Fruit fly (Drosophila melanogaster) whole organism, embryonic: ENCODE measurements around the gene CG12477.

ENCODE experiments used
- Blimp-1 ChIP-seq: fragments of 200-800 bp; sonication (Bioruptor generic); optimal IDR thresholded peaks from 3 replicates; lab custom pipeline; 2018; ENCODE audit warnings: missing biosample characterization, missing genetic modification characterization, mild to moderate bottlenecking, moderate library complexity, missing genetic modification reagents
- BtbVII ChIP-seq: fragments of 200-800 bp; sonication (Bioruptor generic); optimal IDR thresholded peaks from 3 replicates; lab custom pipeline; 2017; ENCODE audit warnings: missing biosample characterization, mild to moderate bottlenecking, missing genetic modification characterization
- CG11456 ChIP-seq: fragments of 200-800 bp; sonication (Bioruptor generic); IDR thresholded peaks from 3 replicates; pipeline ENCODE4 v1.3.6; 2022; ENCODE audit warnings: missing biosample characterization, missing genetic modification characterization
- CG12219 ChIP-seq: fragments of 200-800 bp; sonication (Bioruptor generic); optimal IDR thresholded peaks from 3 replicates; lab custom pipeline; 2018; ENCODE audit warnings: missing biosample characterization, mild to moderate bottlenecking, missing genetic modification characterization
- CG13624 ChIP-seq: fragments of 200-800 bp; sonication (Bioruptor generic); optimal IDR thresholded peaks from 2 replicates; lab custom pipeline; 2016; ENCODE audit warnings: missing biosample characterization, missing genetic modification characterization
- CG14050 ChIP-seq: fragments of 200-800 bp; sonication (Bioruptor generic); IDR thresholded peaks from 3 replicates; pipeline ENCODE4 v1.3.6; 2022; ENCODE audit warnings: missing biosample characterization, missing genetic modification characterization
- CG1603 ChIP-seq: fragments of 200-800 bp; sonication (Bioruptor generic); optimal IDR thresholded peaks from 2 replicates; lab custom pipeline; 2019; ENCODE audit warnings: missing biosample characterization, mild to moderate bottlenecking, missing genetic modification characterization, moderate library complexity
- CG17612 ChIP-seq: fragments of 200-800 bp; sonication (Bioruptor generic); IDR thresholded peaks from 2 replicates; pipeline ENCODE4 v1.3.6; 2022; ENCODE audit warnings: missing biosample characterization, missing genetic modification characterization
- CG18619 ChIP-seq: fragments of 200-800 bp; sonication (Bioruptor generic); optimal IDR thresholded peaks from 3 replicates; lab custom pipeline; 2017; ENCODE audit warnings: missing biosample characterization, mild to moderate bottlenecking, missing genetic modification characterization
- CG31441 ChIP-seq: fragments of 200-800 bp; sonication (Bioruptor generic); IDR thresholded peaks from 2 replicates; pipeline ENCODE4 v1.3.6; 2022; ENCODE audit warnings: missing biosample characterization, missing genetic modification characterization
- CG3281 ChIP-seq: fragments of 200-800 bp; sonication (Bioruptor generic); optimal IDR thresholded peaks from 3 replicates; lab custom pipeline; 2017; ENCODE audit warnings: missing biosample characterization, mild to moderate bottlenecking, missing genetic modification characterization
- CG8290 ChIP-seq, 3 experiments: fragments of 200-800 bp; sonication (Bioruptor generic); optimal IDR thresholded peaks; 2 replicates each; lab custom pipeline; 2016 to 2019; ENCODE audit warnings: missing biosample characterization in 3 of 3, missing genetic modification characterization in 3 of 3, mild to moderate bottlenecking in 2 of 3, moderate library complexity in 1 of 3
- CG9437 ChIP-seq: fragments of 200-800 bp; sonication (Bioruptor generic); optimal IDR thresholded peaks from 2 replicates; lab custom pipeline; 2018; ENCODE audit warnings: missing biosample characterization, mild to moderate bottlenecking, missing genetic modification characterization
- CoRest ChIP-seq: fragments of 200-800 bp; sonication (Bioruptor generic); optimal IDR thresholded peaks from 3 replicates; lab custom pipeline; 2018; ENCODE audit warnings: missing biosample characterization, mild to moderate bottlenecking, missing genetic modification characterization, moderate library complexity
- Dbx ChIP-seq: fragments of 200-800 bp; sonication (Bioruptor generic); IDR thresholded peaks from 3 replicates; pipeline ENCODE4 v1.3.6; 2022; ENCODE audit warnings: missing biosample characterization, missing genetic modification characterization
- Dll ChIP-seq: fragments of 200-800 bp; sonication (Bioruptor generic); IDR thresholded peaks from 4 replicates; pipeline ENCODE4 v1.3.6; 2022; ENCODE audit warnings: missing biosample characterization, missing genetic modification characterization; ENCODE audit not compliant: partially characterized antibody
- Ets97D ChIP-seq: fragments of 200-800 bp; sonication (Bioruptor generic); optimal IDR thresholded peaks from 3 replicates; lab custom pipeline; 2016; ENCODE audit warnings: missing biosample characterization, missing genetic modification characterization
- Fer1 ChIP-seq: fragments of 200-800 bp; sonication (Bioruptor generic); optimal IDR thresholded peaks from 2 replicates; lab custom pipeline; 2017; ENCODE audit warnings: missing biosample characterization, mild to moderate bottlenecking, missing genetic modification characterization
- HHEX ChIP-seq: fragments of 200-800 bp; sonication (Bioruptor generic); optimal IDR thresholded peaks from 3 replicates; lab custom pipeline; 2017; ENCODE audit warnings: missing biosample characterization, mild to moderate bottlenecking, missing genetic modification characterization, missing genetic modification reagents
- HLH54F ChIP-seq: fragments of 200-800 bp; sonication (Bioruptor generic); optimal IDR thresholded peaks from 3 replicates; lab custom pipeline; 2016; ENCODE audit warnings: missing biosample characterization, missing genetic modification characterization
- Hmx ChIP-seq: fragments of 200-800 bp; sonication (Bioruptor generic); optimal IDR thresholded peaks from 2 replicates; lab custom pipeline; 2016; ENCODE audit warnings: missing biosample characterization, missing genetic modification characterization
- Jarid2 ChIP-seq: fragments of 200-800 bp; sonication (Bioruptor generic); optimal IDR thresholded peaks from 3 replicates; lab custom pipeline; 2017; ENCODE audit warnings: mild to moderate bottlenecking, missing biosample characterization, missing genetic modification reagents, missing genetic modification characterization
- Poxn ChIP-seq: fragments of 200-800 bp; sonication (Bioruptor generic); IDR thresholded peaks from 2 replicates; pipeline ENCODE4 v1.3.6; 2022; ENCODE audit warnings: missing biosample characterization, missing genetic modification characterization
- Rfx ChIP-seq: fragments of 200-800 bp; sonication (Bioruptor generic); IDR thresholded peaks from 2 replicates; pipeline ENCODE4 v1.3.6; 2022; ENCODE audit warnings: missing biosample characterization, missing genetic modification characterization
- Spps ChIP-seq: fragments of 200-800 bp; sonication (Bioruptor generic); optimal IDR thresholded peaks from 2 replicates; lab custom pipeline; 2018; ENCODE audit warnings: missing biosample characterization, mild to moderate bottlenecking, missing genetic modification characterization
- Sry-δ ChIP-seq: fragments of 200-800 bp; sonication (Bioruptor generic); optimal IDR thresholded peaks from 2 replicates; lab custom pipeline; 2016; ENCODE audit warnings: missing biosample characterization, missing genetic modification characterization
- TFAM ChIP-seq: fragments of 200-800 bp; sonication (Bioruptor generic); optimal IDR thresholded peaks from 2 replicates; lab custom pipeline; 2017; ENCODE audit warnings: missing biosample characterization, missing genetic modification characterization, inconsistent platforms
- bbx ChIP-seq: fragments of 200-800 bp; sonication (Bioruptor generic); IDR thresholded peaks from 2 replicates; pipeline ENCODE4 v1.3.6; 2022; ENCODE audit warnings: missing biosample characterization, missing genetic modification characterization; ENCODE audit not compliant: partially characterized antibody
- bigmax ChIP-seq: fragments of 200-800 bp; sonication (Bioruptor generic); optimal IDR thresholded peaks from 2 replicates; lab custom pipeline; 2018; ENCODE audit warnings: missing biosample characterization, mild to moderate bottlenecking, missing genetic modification characterization
- br ChIP-seq: fragments of >200 bp; optimal IDR thresholded peaks from 2 replicates; lab custom pipeline; 2017
- cg ChIP-seq: fragments of 200-800 bp; sonication (Bioruptor generic); optimal IDR thresholded peaks from 3 replicates; lab custom pipeline; 2019; ENCODE audit warnings: missing biosample characterization, mild to moderate bottlenecking, missing genetic modification characterization, moderate library complexity
- crp ChIP-seq, 2 experiments: fragments of 200-800 bp; sonication (Bioruptor generic); optimal IDR thresholded peaks; 2 replicates in 1 of 2; 3 replicates in 1 of 2; lab custom pipeline; 2017; ENCODE audit warnings: missing biosample characterization in 2 of 2, missing genetic modification characterization in 2 of 2, mild to moderate bottlenecking in 1 of 2, moderate library complexity in 1 of 2
- disco-r ChIP-seq: fragments of 200-800 bp; sonication (Bioruptor generic); optimal IDR thresholded peaks from 2 replicates; lab custom pipeline; 2016; ENCODE audit warnings: missing biosample characterization, missing genetic modification characterization
- ewg ChIP-seq: fragments of 200-800 bp; sonication (Bioruptor generic); optimal IDR thresholded peaks from 3 replicates; lab custom pipeline; 2017; ENCODE audit warnings: mild to moderate bottlenecking, missing biosample characterization, missing genetic modification reagents, missing genetic modification characterization
- insv ChIP-seq, 2 experiments: fragments of 200-800 bp; sonication (Bioruptor generic); optimal IDR thresholded peaks; 3 replicates each; lab custom pipeline; 2016 to 2018; ENCODE audit warnings: missing biosample characterization in 2 of 2, missing genetic modification characterization in 2 of 2
- inv ChIP-seq: fragments of 200-800 bp; sonication (Bioruptor generic); IDR thresholded peaks from 2 replicates; pipeline ENCODE4 v1.3.6; 2022; ENCODE audit warnings: missing biosample characterization, missing genetic modification characterization; ENCODE audit not compliant: partially characterized antibody
- jigr1 ChIP-seq: fragments of 200-800 bp; sonication (Bioruptor generic); IDR thresholded peaks from 3 replicates; pipeline ENCODE4 v1.3.6; 2022; ENCODE audit warnings: missing biosample characterization, missing genetic modification characterization
- jumu ChIP-seq: fragments of 200-800 bp; sonication (Bioruptor generic); optimal IDR thresholded peaks from 3 replicates; lab custom pipeline; 2016; ENCODE audit warnings: missing biosample characterization, missing genetic modification characterization
- lola ChIP-seq, 3 experiments: fragments of >200 bp in 2 of 3; fragments of 200-800 bp in 1 of 3; sonication (Bioruptor generic) in 1 of 3; optimal IDR thresholded peaks; 2 replicates each; lab custom pipeline; 2017 to 2019; ENCODE audit warnings: missing biosample characterization in 3 of 3, missing genetic modification characterization in 3 of 3, mild to moderate bottlenecking in 1 of 3, moderate library complexity in 1 of 3
- nerfin-2 ChIP-seq: fragments of 200-800 bp; sonication (Bioruptor generic); IDR thresholded peaks from 2 replicates; pipeline ENCODE4 v1.3.6; 2022; ENCODE audit warnings: missing biosample characterization, missing genetic modification characterization; ENCODE audit not compliant: partially characterized antibody
- onecut ChIP-seq: fragments of 200-800 bp; sonication (Bioruptor generic); IDR thresholded peaks from 2 replicates; pipeline ENCODE4 v1.3.6; 2022; ENCODE audit warnings: missing biosample characterization, missing genetic modification characterization
- pho ChIP-seq: fragments of 200-800 bp; sonication (Bioruptor generic); optimal IDR thresholded peaks from 2 replicates; lab custom pipeline; 2016; ENCODE audit warnings: missing biosample characterization, missing genetic modification characterization
- sc ChIP-seq, 3 experiments: fragments of >200 bp in 2 of 3; fragments of 200-800 bp in 1 of 3; sonication (Bioruptor generic) in 1 of 3; optimal IDR thresholded peaks; 2 replicates in 2 of 3; 3 replicates in 1 of 3; lab custom pipeline; 2017; ENCODE audit warnings: mild to moderate bottlenecking in 1 of 3, missing biosample characterization in 1 of 3, missing genetic modification characterization in 1 of 3, missing genetic modification reagents in 1 of 3
- sna ChIP-seq: fragments of 200-800 bp; sonication (Bioruptor generic); IDR thresholded peaks from 2 replicates; pipeline ENCODE4 v1.3.6; 2022; ENCODE audit warnings: missing biosample characterization, missing genetic modification characterization; ENCODE audit not compliant: partially characterized antibody
- sr ChIP-seq: fragments of 200-800 bp; sonication (Bioruptor generic); IDR thresholded peaks from 3 replicates; pipeline ENCODE4 v1.3.6; 2022; ENCODE audit warnings: missing biosample characterization, missing genetic modification characterization
- stwl ChIP-seq: fragments of 200-800 bp; sonication (Bioruptor generic); optimal IDR thresholded peaks from 3 replicates; lab custom pipeline; 2018; ENCODE audit warnings: missing biosample characterization, mild to moderate bottlenecking, missing genetic modification characterization, moderate library complexity
- tgo ChIP-seq: fragments of 200-800 bp; sonication (Bioruptor generic); IDR thresholded peaks from 3 replicates; pipeline ENCODE4 v1.3.6; 2022; ENCODE audit warnings: missing biosample characterization, missing genetic modification characterization
- tna ChIP-seq: fragments of 200-800 bp; sonication (Bioruptor generic); IDR thresholded peaks from 2 replicates; pipeline ENCODE4 v1.3.6; 2022; ENCODE audit warnings: missing biosample characterization, missing genetic modification characterization; ENCODE audit not compliant: partially characterized antibody

Gene CG12477

dm6 chr3L:18756293-18756887 lies 33.3 kb upstream of the CG12477 start (continued):
- TF ChIP-seq Blimp-1 (GFP tag; lab: Kevin White, UChicago) (peak; percentile 37), lola (GFP tag; optimal IDR thresholded peaks at IDR 0.05; lab: Kevin White, UChicago) (no peak), CG13624 (GFP tag; lab: Kevin White, UChicago) (peak; percentile 57), jigr1 (no peak), pho (GFP tag; lab: Kevin White, UChicago) (no peak), Spps (no peak), sna (GFP tag; lab: Robert Waterston, UW) (no peak), CG31441 (GFP tag; lab: Robert Waterston, UW) (peak; percentile 76), CG12219 (no peak), Fer1 (GFP tag; lab: Kevin White, UChicago) (peak; percentile 42), disco-r (no peak), CG17612 (no peak), sc (optimal IDR thresholded peaks at IDR 0.05; lab: Kevin White, UChicago) (no peak), sc (GFP tag; optimal IDR thresholded peaks at IDR 0.05; lab: Kevin White, UChicago) (peak; percentile 52), Rfx (GFP tag; lab: Robert Waterston, UW) (no peak), ewg (peak; percentile 66), Jarid2 (GFP tag; lab: Kevin White, UChicago) (peak; percentile 2), sr (GFP tag; lab: Robert Waterston, UW) (peak; percentile 43; the same call in 1 of the 3 replicates), TFAM (GFP tag; lab: Kevin White, UChicago) (no peak), stwl (tag; lab: Kevin White, UChicago) (no peak), CG1603 (peak; percentile 11), Dll (no peak), CG9437 (GFP tag; lab: Kevin White, UChicago) (peak; percentile 55), onecut (GFP tag; lab: Robert Waterston, UW) (no peak), bigmax (GFP tag; lab: Kevin White, UChicago) (no peak), BtbVII (no peak), insv (GFP tag; optimal IDR thresholded peaks at IDR 0.05; lab: Kevin White, UChicago) (no peak), tna (GFP tag; lab: Robert Waterston, UW) (no peak), cg (GFP tag; lab: Kevin White, UChicago) (no peak), inv (GFP tag; lab: Robert Waterston, UW) (no peak), br (lab: Kevin White, UChicago) (no peak), CG3281 (GFP tag; lab: Kevin White, UChicago) (peak; percentile 48), Ets97D (GFP tag; lab: Kevin White, UChicago) (no peak), HLH54F (GFP tag; lab: Kevin White, UChicago) (no peak), nerfin-2 (no peak), Sry-δ (GFP tag; lab: Kevin White, UChicago) (no peak), jumu (GFP tag; lab: Kevin White, UChicago) (no peak), CG14050 (GFP tag; lab: Robert Waterston, UW) (peak; percentile 39; the same call in 2 of the 3 replicates), Dbx (no peak), CG18619 (GFP tag; lab: Kevin White, UChicago) (peak; percentile 7), crp (GFP tag; optimal IDR thresholded peaks at IDR 0.05; lab: Kevin White, UChicago) (peak in 1 of 2 experiments; percentile 1), Poxn (GFP tag; lab: Robert Waterston, UW) (no peak), HHEX (GFP tag; lab: Kevin White, UChicago) (peak; percentile 17), Hmx (no peak), tgo (peak; percentile 58), bbx (GFP tag; lab: Robert Waterston, UW) (no peak), CoRest (tag; lab: Kevin White, UChicago) (peak; percentile 63), CG11456 (GFP tag; lab: Robert Waterston, UW) (no peak), CG8290 (GFP tag; optimal IDR thresholded peaks at IDR 0.05; lab: Kevin White, UChicago) (no peak), CG8290 (tag; optimal IDR thresholded peaks at IDR 0.05; lab: Kevin White, UChicago) (no peak)
